Worm (Caenorhabditis elegans) whole organism, L4 larva: ENCODE data around the gene B0547.2.
A peak's percentile ranks its signal among the peaks of the same experiment; 100 is the strongest.

Experiments used
- D1046.2 ChIP-seq: fragments of 200-800 bp; sonication (Bioruptor generic); IDR thresholded peaks from 2 replicates; pipeline ENCODE4 v1.3.6; 2022; ENCODE audit warnings: missing genetic modification characterization, missing compliant biosample characterization
- F10B5.3 ChIP-seq: sonication (generic microtip); optimal IDR thresholded peaks from 2 replicates; lab custom pipeline; 2016; ENCODE audit warnings: mild to moderate bottlenecking, missing genetic modification characterization, missing compliant biosample characterization
- F37D6.2 ChIP-seq: sonication (generic microtip); optimal IDR thresholded peaks from 2 replicates; lab custom pipeline; 2016; ENCODE audit warnings: mild to moderate bottlenecking, missing genetic modification characterization, missing compliant biosample characterization
- F44E2.7 ChIP-seq: fragments of 200-800 bp; sonication (Bioruptor generic); IDR thresholded peaks from 2 replicates; pipeline ENCODE4 v2.1.2; 2022; ENCODE audit warnings: missing genetic modification characterization, missing compliant biosample characterization
- F49E8.2 ChIP-seq: sonication (generic microtip); optimal IDR thresholded peaks from 2 replicates; lab custom pipeline; 2016; ENCODE audit warnings: missing compliant biosample characterization, mild to moderate bottlenecking, missing genetic modification characterization, borderline replicate concordance
- T20F7.1 ChIP-seq: fragments of 200-800 bp; sonication (Bioruptor generic); optimal IDR thresholded peaks from 2 replicates; lab custom pipeline; 2018; ENCODE audit warnings: mild to moderate bottlenecking, missing genetic modification characterization, missing compliant biosample characterization
- T26A8.4 ChIP-seq: fragments of 200-800 bp; sonication (Bioruptor generic); IDR thresholded peaks from 2 replicates; pipeline ENCODE4 v1.3.6; 2022; ENCODE audit warnings: missing genetic modification characterization, missing compliant biosample characterization
- Y105C5A.15 ChIP-seq: fragments of 200-800 bp; sonication (Bioruptor generic); IDR thresholded peaks from 2 replicates; pipeline ENCODE4 v1.3.6; 2022; ENCODE audit warnings: missing genetic modification characterization, missing compliant biosample characterization
- Y5F2A.4 ChIP-seq: fragments of 200-800 bp; sonication (Bioruptor generic); optimal IDR thresholded peaks from 2 replicates; lab custom pipeline; 2018; ENCODE audit warnings: mild to moderate bottlenecking, missing genetic modification characterization, missing compliant biosample characterization
- Y75B8A.6 ChIP-seq: fragments of 200-800 bp; sonication (Bioruptor generic); IDR thresholded peaks from 2 replicates; pipeline ENCODE4 v1.3.6; 2022; ENCODE audit warnings: missing genetic modification reagents, missing genetic modification characterization, missing compliant biosample characterization
- ZK337.2 ChIP-seq: fragments of 200-800 bp; sonication (Bioruptor generic); IDR thresholded peaks from 2 replicates; pipeline ENCODE4 v1.3.6; 2022; ENCODE audit warnings: missing genetic modification reagents, missing genetic modification characterization, missing compliant biosample characterization
- aha-1 ChIP-seq: fragments of 150-350 bp; peaks from one replicate; lab custom pipeline; 2014; ENCODE audit warnings: missing biosample characterization, missing genetic modification characterization
- aly-2 ChIP-seq: sonication (generic microtip); optimal IDR thresholded peaks from 2 replicates; lab custom pipeline; 2018; ENCODE audit warnings: missing biosample characterization, missing genetic modification characterization
- ama-1 ChIP-seq: fragments of 150-350 bp; optimal IDR thresholded peaks from 2 replicates; lab custom pipeline; 2014; ENCODE audit warnings: inconsistent platforms, mixed read lengths
- ceh-32 ChIP-seq: sonication (generic microtip); optimal IDR thresholded peaks from 2 replicates; lab custom pipeline; 2016; ENCODE audit warnings: mild to moderate bottlenecking, missing genetic modification characterization, missing compliant biosample characterization; ENCODE audit not compliant: poor library complexity
- ceh-44 ChIP-seq: fragments of 200-800 bp; sonication (Bioruptor generic); IDR thresholded peaks from 2 replicates; pipeline ENCODE4 v1.3.6; 2022; ENCODE audit warnings: missing genetic modification reagents, missing genetic modification characterization, missing compliant biosample characterization
- ceh-62 ChIP-seq: sonication (generic microtip); optimal IDR thresholded peaks from 2 replicates; lab custom pipeline; 2017; ENCODE audit warnings: missing biosample characterization, missing genetic modification characterization
- cey-2 ChIP-seq: sonication (generic microtip); optimal IDR thresholded peaks from 3 replicates; lab custom pipeline; 2017; ENCODE audit warnings: missing genetic modification characterization, mild to moderate bottlenecking, missing compliant biosample characterization, antibody characterized with exemption, borderline replicate concordance; ENCODE audit not compliant: insufficient read depth
- daf-19 ChIP-seq: fragments of 200-800 bp; sonication (Bioruptor generic); conservative IDR thresholded peaks from 2 replicates; pipeline ENCODE4 v1.3.6; 2022; ENCODE audit warnings: missing genetic modification characterization, missing compliant biosample characterization
- dmd-6 ChIP-seq: fragments of 200-800 bp; sonication (Bioruptor generic); IDR thresholded peaks from 2 replicates; pipeline ENCODE4 v1.3.6; 2022; ENCODE audit warnings: missing genetic modification reagents, missing genetic modification characterization, missing compliant biosample characterization
- dmd-9 ChIP-seq: fragments of 200-800 bp; sonication (Bioruptor generic); IDR thresholded peaks from 2 replicates; pipeline ENCODE4 v1.3.6; 2022; ENCODE audit warnings: missing genetic modification reagents, missing genetic modification characterization, missing compliant biosample characterization
- dpl-1 ChIP-seq: fragments of 150-350 bp; optimal IDR thresholded peaks from 2 replicates; lab custom pipeline; 2014; ENCODE audit warnings: missing biosample characterization, missing genetic modification reagents, missing genetic modification characterization
- duxl-1 ChIP-seq: sonication (generic microtip); optimal IDR thresholded peaks from 2 replicates; lab custom pipeline; 2016; ENCODE audit warnings: mild to moderate bottlenecking, missing genetic modification characterization, moderate library complexity, missing compliant biosample characterization; ENCODE audit not compliant: poor library complexity
- dve-1 ChIP-seq: sonication (generic microtip); optimal IDR thresholded peaks from 2 replicates; lab custom pipeline; 2017; ENCODE audit warnings: antibody characterized with exemption, mild to moderate bottlenecking, missing genetic modification characterization, missing compliant biosample characterization; ENCODE audit not compliant: insufficient read depth
- egl-43 ChIP-seq: fragments of 200-800 bp; sonication (Bioruptor generic); IDR thresholded peaks from 2 replicates; pipeline ENCODE4 v1.3.6; 2022; ENCODE audit warnings: missing genetic modification reagents, missing genetic modification characterization, missing compliant biosample characterization
- fkh-10 ChIP-seq: fragments of 150-350 bp; optimal IDR thresholded peaks from 2 replicates; lab custom pipeline; 2014; ENCODE audit warnings: missing biosample characterization, missing genetic modification reagents, missing genetic modification characterization
- fos-1 ChIP-seq: fragments of 150-350 bp; optimal IDR thresholded peaks from 2 replicates; lab custom pipeline; 2014; ENCODE audit warnings: missing biosample characterization, missing genetic modification characterization
- gei-8 ChIP-seq: fragments of 200-800 bp; sonication (Bioruptor generic); optimal IDR thresholded peaks from 2 replicates; lab custom pipeline; 2018; ENCODE audit warnings: mild to moderate bottlenecking, missing genetic modification characterization, missing compliant biosample characterization
- hlh-30 ChIP-seq: sonication (generic microtip); optimal IDR thresholded peaks from 2 replicates; lab custom pipeline; 2017; ENCODE audit warnings: antibody characterized with exemption, mild to moderate bottlenecking, missing genetic modification characterization, missing compliant biosample characterization; ENCODE audit not compliant: insufficient read depth
- hmg-1.1 ChIP-seq: fragments of 200-800 bp; sonication (Bioruptor generic); IDR thresholded peaks from 2 replicates; pipeline ENCODE4 v1.3.6; 2022; ENCODE audit warnings: missing genetic modification reagents, missing genetic modification characterization, missing compliant biosample characterization
- lin-1 ChIP-seq: fragments of 200-800 bp; sonication (Bioruptor generic); IDR thresholded peaks from 2 replicates; pipeline ENCODE4 v1.3.6; 2022; ENCODE audit warnings: missing genetic modification reagents, missing genetic modification characterization, missing compliant biosample characterization
- lin-15B ChIP-seq: fragments of 150-350 bp; sonication (generic microtip); optimal IDR thresholded peaks from 3 replicates; lab custom pipeline; 2014; ENCODE audit warnings: missing biosample characterization, missing genetic modification characterization
- lin-29 ChIP-seq: fragments of 200-800 bp; sonication (Bioruptor generic); IDR thresholded peaks from 2 replicates; pipeline ENCODE4 v1.3.6; 2022; ENCODE audit warnings: missing genetic modification reagents, missing genetic modification characterization, missing compliant biosample characterization
- lin-38 ChIP-seq: fragments of 200-800 bp; sonication (Bioruptor generic); IDR thresholded peaks from 2 replicates; pipeline ENCODE4 v1.3.6; 2022; ENCODE audit warnings: missing genetic modification reagents, missing genetic modification characterization, missing compliant biosample characterization
- lir-3 ChIP-seq: sonication (generic microtip); optimal IDR thresholded peaks from 2 replicates; lab custom pipeline; 2016; ENCODE audit warnings: mild to moderate bottlenecking, missing genetic modification characterization, missing compliant biosample characterization
- mdl-1 ChIP-seq, 2 experiments: fragments of 150-350 bp in 1 of 2; sonication (generic microtip) in 1 of 2; optimal IDR thresholded peaks; 2 replicates each; lab custom pipeline; 2014 to 2017; ENCODE audit warnings: missing biosample characterization in 2 of 2, missing genetic modification characterization in 2 of 2
- mdt-29 ChIP-seq: fragments of 200-800 bp; sonication (Bioruptor generic); IDR thresholded peaks from 2 replicates; pipeline ENCODE4 v1.3.6; 2022; ENCODE audit warnings: missing genetic modification reagents, missing genetic modification characterization, missing compliant biosample characterization
- mep-1 ChIP-seq: fragments of 150-350 bp; sonication (generic microtip); optimal IDR thresholded peaks from 3 replicates; lab custom pipeline; 2014; ENCODE audit warnings: missing biosample characterization, missing genetic modification characterization
- nhr-10 ChIP-seq: fragments of 150-350 bp; optimal IDR thresholded peaks from 2 replicates; lab custom pipeline; 2014; ENCODE audit warnings: missing biosample characterization, missing genetic modification characterization
- nhr-111 ChIP-seq: fragments of 200-800 bp; sonication (Bioruptor generic); optimal IDR thresholded peaks from 2 replicates; lab custom pipeline; 2018; ENCODE audit warnings: mild to moderate bottlenecking, missing genetic modification characterization, missing compliant biosample characterization
- nhr-25 ChIP-seq: sonication (generic microtip); optimal IDR thresholded peaks from 2 replicates; lab custom pipeline; 2017; ENCODE audit warnings: missing genetic modification characterization, mild to moderate bottlenecking, missing compliant biosample characterization, antibody characterized with exemption, moderate library complexity, borderline replicate concordance; ENCODE audit not compliant: insufficient read depth
- nhr-28 ChIP-seq: fragments of 150-350 bp; optimal IDR thresholded peaks from 2 replicates; lab custom pipeline; 2014; ENCODE audit warnings: missing biosample characterization, missing genetic modification characterization
- nhr-42 ChIP-seq: fragments of 200-800 bp; sonication (Bioruptor generic); IDR thresholded peaks from 2 replicates; pipeline ENCODE4 v1.3.6; 2022; ENCODE audit warnings: missing genetic modification characterization, missing compliant biosample characterization
- nhr-48 ChIP-seq: sonication (generic microtip); optimal IDR thresholded peaks from 2 replicates; lab custom pipeline; 2016; ENCODE audit warnings: mild to moderate bottlenecking, missing genetic modification characterization, missing compliant biosample characterization
- nhr-76 ChIP-seq: fragments of 150-350 bp; optimal IDR thresholded peaks from 2 replicates; lab custom pipeline; 2014; ENCODE audit warnings: missing biosample characterization, missing genetic modification characterization
- php-3 ChIP-seq: fragments of 200-800 bp; sonication (Bioruptor generic); IDR thresholded peaks from 2 replicates; pipeline ENCODE4 v1.3.6; 2022; ENCODE audit warnings: missing genetic modification reagents, missing genetic modification characterization, missing compliant biosample characterization
- spr-3 ChIP-seq: fragments of 200-800 bp; sonication (Bioruptor generic); optimal IDR thresholded peaks from 2 replicates; lab custom pipeline; 2018; ENCODE audit warnings: mild to moderate bottlenecking, missing genetic modification characterization, missing compliant biosample characterization
- tra-1 ChIP-seq: fragments of 200-800 bp; sonication (Bioruptor generic); IDR thresholded peaks from 2 replicates; pipeline ENCODE4 v1.3.6; 2022; ENCODE audit warnings: missing genetic modification reagents, missing genetic modification characterization, missing compliant biosample characterization
- unc-62 ChIP-seq, 3 experiments: fragments of 150-350 bp in 1 of 3; sonication (generic microtip); optimal IDR thresholded peaks in 2 of 3; peaks in 1 of 3; 1 replicate in 1 of 3; 2 replicates in 2 of 3; lab custom pipeline; 2014 to 2017; ENCODE audit warnings: missing biosample characterization in 3 of 3, missing genetic modification characterization in 3 of 3, missing genetic modification reagents in 3 of 3, missing genotype in 1 of 3
- zfp-2 ChIP-seq: sonication (generic microtip); optimal IDR thresholded peaks from 2 replicates; lab custom pipeline; 2016; ENCODE audit warnings: mild to moderate bottlenecking, missing genetic modification characterization, missing compliant biosample characterization

The B0547.2 gene

DNA sequence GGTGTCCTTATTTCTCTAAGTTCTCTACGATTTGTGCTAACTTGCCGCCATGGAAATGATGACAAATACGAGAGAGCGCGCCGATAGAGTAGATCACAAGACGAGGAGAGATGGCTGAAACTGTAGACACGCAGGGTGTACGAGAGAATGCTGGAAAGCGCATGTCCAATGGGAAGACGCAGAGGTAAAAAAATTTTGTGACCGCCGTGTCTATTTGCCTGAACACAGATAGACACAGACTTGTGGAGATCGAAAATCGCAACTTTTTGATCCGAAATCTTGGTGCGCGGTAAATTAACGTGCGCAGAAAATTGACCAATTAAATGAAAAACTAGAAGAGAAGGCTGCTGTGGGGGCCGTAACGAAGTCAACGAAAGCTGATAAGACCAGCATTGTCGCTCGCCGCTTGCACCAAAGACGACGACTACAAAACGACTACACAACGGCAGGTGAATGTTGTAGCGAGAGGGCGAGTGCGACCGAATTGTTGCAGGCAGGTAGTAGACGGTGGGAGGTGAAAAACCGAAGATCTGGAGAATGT is 11.4 kb downstream of the B0547.2 start (continued):
- TF ChIP-seq lir-3 (tag; lab: Kevin White, UChicago) (no peak), lin-38 (GFP tag; lab: Robert Waterston, UW) (peak; percentile 42; the same call in 1 of the 2 replicates), spr-3 (GFP tag; lab: Kevin White, UChicago) (no peak), lin-29 (GFP tag; lab: Robert Waterston, UW) (no peak), tra-1 (GFP tag; lab: Robert Waterston, UW) (peak; percentile 44; the same call in 1 of the 2 replicates), nhr-111 (GFP tag; lab: Kevin White, UChicago) (no peak), duxl-1 (tag; lab: Kevin White, UChicago) (peak; percentile 31), daf-19 (GFP tag; lab: Robert Waterston, UW) (no peak), Y105C5A.15 (GFP tag; lab: Robert Waterston, UW) (no peak), T26A8.4 (GFP tag; lab: Robert Waterston, UW) (no peak), fos-1 (tag; lab: Kevin White, UChicago) (no peak), F10B5.3 (tag; lab: Kevin White, UChicago) (no peak), dpl-1 (GFP tag; lab: Kevin White, UChicago) (peak; percentile 60), F49E8.2 (tag; lab: Kevin White, UChicago) (no peak), mep-1 (tag; lab: Kevin White, UChicago) (peak; percentile 67), fkh-10 (GFP tag; lab: Kevin White, UChicago) (no peak), D1046.2 (GFP tag; lab: Robert Waterston, UW) (no peak), egl-43 (GFP tag; lab: Robert Waterston, UW) (no peak), cey-2 (tag; lab: Kevin White, UChicago) (no peak), nhr-48 (tag; lab: Kevin White, UChicago) (peak; percentile 95), nhr-25 (tag; lab: Kevin White, UChicago) (peak; percentile 74), ceh-32 (tag; lab: Kevin White, UChicago) (no peak), gei-8 (peak; percentile 12), unc-62 (GFP tag; optimal IDR thresholded peaks at IDR 0.05 in 1 of 2; lab: Kevin White, UChicago) (peak in 1 of 2 experiments; percentile 74), unc-62 (tag; optimal IDR thresholded peaks at IDR 0.05; lab: Kevin White, UChicago) (no peak), lin-1 (GFP tag; lab: Robert Waterston, UW) (no peak), T20F7.1 (GFP tag; lab: Kevin White, UChicago) (peak; percentile 49), F44E2.7 (no peak), zfp-2 (tag; lab: Kevin White, UChicago) (no peak), ceh-44 (GFP tag; lab: Robert Waterston, UW) (no peak), ceh-62 (tag; lab: Kevin White, UChicago) (no peak), Y75B8A.6 (no peak), aha-1 (tag; lab: Kevin White, UChicago) (peak; percentile 73), Y5F2A.4 (GFP tag; lab: Kevin White, UChicago) (no peak), hmg-1.1 (GFP tag; lab: Robert Waterston, UW) (peak; percentile 65), mdl-1 (tag; optimal IDR thresholded peaks at IDR 0.05; lab: Kevin White, UChicago) (peak; percentile 72 to 78), dmd-9 (no peak), nhr-42 (GFP tag; lab: Robert Waterston, UW) (no peak), php-3 (no peak), nhr-10 (peak; percentile 55), lin-15B (tag; lab: Kevin White, UChicago) (no peak), hlh-30 (tag; lab: Kevin White, UChicago) (peak; percentile 94), mdt-29 (GFP tag; lab: Robert Waterston, UW) (no peak), aly-2 (tag; lab: Kevin White, UChicago) (no peak), dve-1 (peak; percentile 82), nhr-28 (tag; lab: Kevin White, UChicago) (peak; percentile 88), ama-1 (no peak), dmd-6 (GFP tag; lab: Robert Waterston, UW) (peak; percentile 72), F37D6.2 (no peak), nhr-76 (tag; lab: Kevin White, UChicago) (peak; percentile 1), ZK337.2 (GFP tag; lab: Robert Waterston, UW) (no peak)
